Worm (Caenorhabditis elegans) whole organism, young adult: ENCODE data around the gene W08G11.5.

Experiments
- B0035.1 ChIP-seq: sonication (generic microtip); optimal IDR thresholded peaks from 2 replicates; lab custom pipeline; 2016; ENCODE audit warnings: missing genetic modification characterization, mild to moderate bottlenecking, missing compliant biosample characterization, missing genotype, missing genetic modification reagents
- B0336.3 ChIP-seq: fragments of 200-800 bp; sonication (Bioruptor generic); IDR thresholded peaks from 2 replicates; pipeline ENCODE4 v1.3.6; 2022; ENCODE audit warnings: missing genetic modification characterization, missing compliant biosample characterization
- F33H1.4 ChIP-seq: fragments of 200-800 bp; sonication (Bioruptor generic); IDR thresholded peaks from 2 replicates; pipeline ENCODE4 v1.3.6; 2022; ENCODE audit warnings: missing genetic modification reagents, missing genetic modification characterization, missing compliant biosample characterization
- F37B4.10 ChIP-seq: fragments of 200-800 bp; sonication (Bioruptor generic); IDR thresholded peaks from 2 replicates; pipeline ENCODE4 v1.3.6; 2022; ENCODE audit warnings: missing genetic modification characterization, missing compliant biosample characterization
- F57A8.1 ChIP-seq: fragments of 200-800 bp; sonication (Bioruptor generic); optimal IDR thresholded peaks from 2 replicates; lab custom pipeline; 2018; ENCODE audit warnings: mild to moderate bottlenecking, missing genetic modification characterization, moderate library complexity, missing compliant biosample characterization
- F57C9.4 ChIP-seq: sonication (generic microtip); optimal IDR thresholded peaks from 2 replicates; lab custom pipeline; 2017; ENCODE audit warnings: mild to moderate bottlenecking, missing genetic modification characterization, missing compliant biosample characterization
- T07F8.4 ChIP-seq: sonication (generic microtip); optimal IDR thresholded peaks from 2 replicates; lab custom pipeline; 2016; ENCODE audit warnings: mild to moderate bottlenecking, missing genetic modification characterization, moderate library complexity, missing compliant biosample characterization
- Y53F4B.3 ChIP-seq: fragments of 200-800 bp; sonication (Bioruptor generic); IDR thresholded peaks from 2 replicates; pipeline ENCODE4 v1.3.6; 2022; ENCODE audit warnings: missing genetic modification reagents, missing genetic modification characterization, missing compliant biosample characterization
- Y56A3A.18 ChIP-seq: fragments of 200-800 bp; sonication (Bioruptor generic); IDR thresholded peaks from 2 replicates; pipeline ENCODE4 v1.3.6; 2022; ENCODE audit warnings: missing genetic modification reagents, missing genetic modification characterization, missing compliant biosample characterization
- Y67H2A.10 ChIP-seq: fragments of 200-800 bp; sonication (Bioruptor generic); conservative IDR thresholded peaks from 2 replicates; pipeline ENCODE4 v1.3.6; 2022; ENCODE audit warnings: missing genetic modification reagents, missing genetic modification characterization, missing compliant biosample characterization
- Y79H2A.3 ChIP-seq: fragments of 200-800 bp; sonication (Bioruptor generic); conservative IDR thresholded peaks from 2 replicates; pipeline ENCODE4 v1.3.6; 2022; ENCODE audit warnings: missing genetic modification reagents, missing genetic modification characterization, missing compliant biosample characterization
- Y95B8A.8 ChIP-seq: fragments of 200-800 bp; sonication (Bioruptor generic); IDR thresholded peaks from 2 replicates; pipeline ENCODE4 v1.3.6; 2022; ENCODE audit warnings: missing genetic modification reagents, missing genetic modification characterization, missing compliant biosample characterization
- akir-1 ChIP-seq: fragments of 200-800 bp; sonication (Bioruptor generic); optimal IDR thresholded peaks from 2 replicates; lab custom pipeline; 2018; ENCODE audit warnings: mild to moderate bottlenecking, missing genetic modification characterization, moderate library complexity, missing compliant biosample characterization
- aptf-2 ChIP-seq: fragments of 200-800 bp; sonication (Bioruptor generic); conservative IDR thresholded peaks from 2 replicates; pipeline ENCODE4 v1.3.6; 2022; ENCODE audit warnings: missing genetic modification reagents, missing genetic modification characterization, missing compliant biosample characterization
- athp-1 ChIP-seq: sonication (generic microtip); optimal IDR thresholded peaks from 2 replicates; lab custom pipeline; 2017; ENCODE audit warnings: mild to moderate bottlenecking, missing genetic modification characterization, missing compliant biosample characterization
- attf-6 ChIP-seq: fragments of 200-800 bp; sonication (Bioruptor generic); IDR thresholded peaks from 2 replicates; pipeline ENCODE4 v1.3.6; 2022; ENCODE audit warnings: missing genetic modification reagents, missing genetic modification characterization, missing compliant biosample characterization
- bed-1 ChIP-seq: fragments of 200-800 bp; sonication (Bioruptor generic); IDR thresholded peaks from 2 replicates; pipeline ENCODE4 v1.3.6; 2022; ENCODE audit warnings: missing genetic modification reagents, missing genetic modification characterization, missing compliant biosample characterization
- cebp-1 ChIP-seq, 2 experiments: fragments of 200-800 bp in 1 of 2; sonication (Bioruptor generic) in 1 of 2; sonication (generic microtip) in 1 of 2; IDR thresholded peaks in 1 of 2; optimal IDR thresholded peaks in 1 of 2; 2 replicates each; pipeline versions ENCODE4 v1.3.6 to Lab custom; 2017 to 2022; ENCODE audit warnings: missing compliant biosample characterization in 2 of 2, missing genetic modification characterization in 2 of 2, mild to moderate bottlenecking in 1 of 2, missing genetic modification reagents in 1 of 2, moderate library complexity in 1 of 2
- ceh-40 ChIP-seq: fragments of 200-800 bp; sonication (Bioruptor generic); IDR thresholded peaks from 2 replicates; pipeline ENCODE4 v1.3.6; 2022; ENCODE audit warnings: missing genetic modification characterization, missing compliant biosample characterization
- ceh-58 ChIP-seq: fragments of 200-800 bp; sonication (Bioruptor generic); IDR thresholded peaks from 2 replicates; pipeline ENCODE4 v1.3.6; 2022; ENCODE audit warnings: missing genetic modification characterization, missing compliant biosample characterization
- egl-44 ChIP-seq: fragments of 200-800 bp; sonication (Bioruptor generic); IDR thresholded peaks from 2 replicates; pipeline ENCODE4 v1.3.6; 2022; ENCODE audit warnings: missing genetic modification reagents, missing genetic modification characterization, missing compliant biosample characterization
- egrh-3 ChIP-seq: fragments of 200-800 bp; sonication (Bioruptor generic); IDR thresholded peaks from 2 replicates; pipeline ENCODE4 v1.3.6; 2022; ENCODE audit warnings: missing genetic modification reagents, missing genetic modification characterization, missing compliant biosample characterization
- ekl-4 ChIP-seq: fragments of 200-800 bp; sonication (Bioruptor generic); IDR thresholded peaks from 2 replicates; pipeline ENCODE4 v1.3.6; 2022; ENCODE audit warnings: missing genetic modification reagents, missing genetic modification characterization, missing compliant biosample characterization
- ets-4 ChIP-seq: fragments of 200-800 bp; sonication (Bioruptor generic); optimal IDR thresholded peaks from 2 replicates; lab custom pipeline; 2018; ENCODE audit warnings: mild to moderate bottlenecking, missing genetic modification characterization, missing compliant biosample characterization
- him-1 ChIP-seq: sonication (generic microtip); optimal IDR thresholded peaks from 2 replicates; lab custom pipeline; 2016; ENCODE audit warnings: missing genotype, missing genetic modification reagents, missing genetic modification characterization, missing compliant biosample characterization
- hlh-12 ChIP-seq: sonication (generic microtip); optimal IDR thresholded peaks from 2 replicates; lab custom pipeline; 2016; ENCODE audit warnings: missing genetic modification characterization, missing compliant biosample characterization
- hsf-1 ChIP-seq: fragments of 200-800 bp; sonication (Bioruptor generic); IDR thresholded peaks from 2 replicates; pipeline ENCODE4 v1.3.6; 2022; ENCODE audit warnings: missing genetic modification reagents, missing genetic modification characterization, missing compliant biosample characterization
- lin-54 ChIP-seq: fragments of 200-800 bp; sonication (Bioruptor generic); optimal IDR thresholded peaks from 2 replicates; lab custom pipeline; 2018; ENCODE audit warnings: mild to moderate bottlenecking, missing genetic modification characterization, missing compliant biosample characterization
- lsy-27 ChIP-seq: sonication (generic microtip); optimal IDR thresholded peaks from 2 replicates; lab custom pipeline; 2017; ENCODE audit warnings: missing genetic modification characterization, mild to moderate bottlenecking, missing compliant biosample characterization, antibody characterized with exemption, missing genotype, borderline replicate concordance; ENCODE audit not compliant: insufficient read depth
- madf-10 ChIP-seq: sonication (generic microtip); optimal IDR thresholded peaks from 2 replicates; lab custom pipeline; 2016; ENCODE audit warnings: mild to moderate bottlenecking, missing genetic modification characterization, missing compliant biosample characterization
- mxl-1 ChIP-seq: sonication (generic microtip); optimal IDR thresholded peaks from 2 replicates; lab custom pipeline; 2016; ENCODE audit warnings: missing genetic modification characterization, missing compliant biosample characterization
- nfyb-1 ChIP-seq: fragments of 200-800 bp; sonication (Bioruptor generic); IDR thresholded peaks from 2 replicates; pipeline ENCODE4 v1.3.6; 2022; ENCODE audit warnings: missing genetic modification reagents, missing genetic modification characterization, missing compliant biosample characterization
- nhr-80 ChIP-seq: sonication (generic microtip); optimal IDR thresholded peaks from 2 replicates; lab custom pipeline; 2016; ENCODE audit warnings: missing genetic modification characterization, missing compliant biosample characterization
- pha-4 ChIP-seq: fragments of 150-350 bp; sonication (generic microtip); optimal IDR thresholded peaks from 2 replicates; lab custom pipeline; 2014; ENCODE audit warnings: missing biosample characterization, missing genetic modification reagents, missing genetic modification characterization
- rec-8 ChIP-seq, 2 experiments: sonication (generic microtip); optimal IDR thresholded peaks; 2 replicates each; lab custom pipeline; 2016; ENCODE audit warnings: mild to moderate bottlenecking in 2 of 2, missing genetic modification characterization in 2 of 2, missing genetic modification reagents in 2 of 2, missing genotype in 2 of 2, missing biosample characterization in 1 of 2, missing compliant biosample characterization in 1 of 2, moderate library complexity in 1 of 2
- repo-1 ChIP-seq: sonication (generic microtip); optimal IDR thresholded peaks from 2 replicates; lab custom pipeline; 2017; ENCODE audit warnings: mild to moderate bottlenecking, missing genetic modification characterization, missing compliant biosample characterization
- rpc-1 ChIP-seq, 2 experiments: fragments of 150-350 bp in 1 of 2; sonication (generic microtip) in 1 of 2; optimal IDR thresholded peaks; 2 replicates each; lab custom pipeline; 2014 to 2018; ENCODE audit warnings: missing biosample characterization in 1 of 2, missing genetic modification characterization in 1 of 2, missing genetic modification reagents in 1 of 2, missing genotype in 1 of 2
- sea-2 ChIP-seq: fragments of 200-800 bp; sonication (Bioruptor generic); IDR thresholded peaks from 2 replicates; pipeline ENCODE4 v1.3.6; 2022; ENCODE audit warnings: missing genetic modification characterization, missing compliant biosample characterization
- snpc-1.3 ChIP-seq: sonication (generic microtip); optimal IDR thresholded peaks from 2 replicates; lab custom pipeline; 2017; ENCODE audit warnings: missing genetic modification characterization, mild to moderate bottlenecking, missing compliant biosample characterization, antibody characterized with exemption, moderate library complexity, missing genotype, missing genetic modification reagents; ENCODE audit not compliant: insufficient read depth
- snpc-3.4 ChIP-seq: sonication (generic microtip); optimal IDR thresholded peaks from 2 replicates; lab custom pipeline; 2017; ENCODE audit warnings: missing genetic modification characterization, mild to moderate bottlenecking, missing compliant biosample characterization, antibody characterized with exemption, moderate library complexity, missing genotype, missing genetic modification reagents
- snpc-4 ChIP-seq, 5 experiments: fragments of 150-350 bp in 1 of 5; sonication (generic microtip) in 4 of 5; optimal IDR thresholded peaks; 2 replicates each; lab custom pipeline; 2014 to 2018; ENCODE audit warnings: missing genetic modification characterization in 5 of 5, missing biosample characterization in 3 of 5, antibody characterized with exemption in 2 of 5, mild to moderate bottlenecking in 2 of 5, missing compliant biosample characterization in 2 of 5, missing genotype in 2 of 5, moderate library complexity in 2 of 5, missing genetic modification reagents in 1 of 5
- somi-1 ChIP-seq: fragments of 200-800 bp; sonication (Bioruptor generic); optimal IDR thresholded peaks from 2 replicates; lab custom pipeline; 2018; ENCODE audit warnings: mild to moderate bottlenecking, missing genetic modification characterization, missing compliant biosample characterization
- unc-130 ChIP-seq: sonication (generic microtip); optimal IDR thresholded peaks from 2 replicates; lab custom pipeline; 2016; ENCODE audit warnings: missing genetic modification reagents, missing genetic modification characterization, missing compliant biosample characterization
- ztf-18 ChIP-seq: sonication (generic microtip); optimal IDR thresholded peaks from 2 replicates; lab custom pipeline; 2016; ENCODE audit warnings: missing genotype, mild to moderate bottlenecking, missing genetic modification characterization, missing compliant biosample characterization
- ztf-26 ChIP-seq: sonication (generic microtip); optimal IDR thresholded peaks from 2 replicates; lab custom pipeline; 2017; ENCODE audit warnings: missing genetic modification characterization, missing compliant biosample characterization
- ztf-28 ChIP-seq: fragments of 200-800 bp; sonication (Bioruptor generic); IDR thresholded peaks from 2 replicates; pipeline ENCODE4 v1.3.6; 2022; ENCODE audit warnings: missing genetic modification reagents, missing genetic modification characterization, missing compliant biosample characterization
- ztf-6 ChIP-seq: fragments of 200-800 bp; sonication (Bioruptor generic); IDR thresholded peaks from 2 replicates; pipeline ENCODE4 v1.3.6; 2022; ENCODE audit warnings: missing genetic modification reagents, missing genetic modification characterization, missing compliant biosample characterization

The W08G11.5 gene

DNA sequence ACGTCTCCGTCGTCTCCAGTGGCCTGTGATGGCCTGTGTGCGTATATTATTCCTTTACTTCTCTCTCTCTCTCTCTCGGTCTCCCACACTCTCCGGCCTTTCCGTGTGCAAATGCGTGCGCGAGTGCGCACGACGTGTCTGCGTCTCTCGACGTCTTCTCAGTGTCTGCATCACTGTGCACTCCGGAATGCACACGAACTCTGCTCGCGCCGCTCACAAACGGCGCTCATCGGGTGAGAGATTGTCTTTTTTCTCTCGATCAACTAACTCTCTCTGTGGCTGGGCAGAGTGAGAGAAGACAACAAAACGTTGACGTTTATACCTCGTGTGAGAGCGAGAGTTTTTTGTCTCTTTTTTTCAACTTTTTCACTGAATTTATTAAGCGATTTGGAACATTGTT, 9.6 kb upstream of the W08G11.5 start (continued):
- TF ChIP-seq ztf-18 (tag; lab: Kevin White, UChicago): peak; percentile 47
- TF ChIP-seq him-1 (tag; lab: Kevin White, UChicago): no peak
- TF ChIP-seq nhr-80 (tag; lab: Kevin White, UChicago): peak; percentile 82
- peak; percentile 92 for TF ChIP-seq nfyb-1 (GFP tag; lab: Robert Waterston, UW)
- TF ChIP-seq aptf-2 (GFP tag; lab: Robert Waterston, UW): no peak
- TF ChIP-seq ztf-28 (GFP tag; lab: Robert Waterston, UW): no peak
- TF ChIP-seq Y79H2A.3 (GFP tag; lab: Robert Waterston, UW): no peak
- peak; percentile 91 for TF ChIP-seq somi-1 (GFP tag; lab: Kevin White, UChicago)
- no peak for TF ChIP-seq snpc-4 (GFP tag; optimal IDR thresholded peaks at IDR 0.05; lab: Kevin White, UChicago)
- peak; percentile 42 to 82 (median 68) for TF ChIP-seq snpc-4 (tag; optimal IDR thresholded peaks at IDR 0.05; lab: Kevin White, UChicago)
- TF ChIP-seq snpc-3.4: no peak
- TF ChIP-seq attf-6: peak; percentile 73
- peak; percentile 87; the same call in 1 of the 2 replicates for TF ChIP-seq egl-44 (GFP tag; lab: Robert Waterston, UW)
- TF ChIP-seq rpc-1 (optimal IDR thresholded peaks at IDR 0.05; lab: Kevin White, UChicago): no peak
- no peak for TF ChIP-seq rpc-1 (tag; optimal IDR thresholded peaks at IDR 0.05; lab: Kevin White, UChicago)
- no peak for TF ChIP-seq Y67H2A.10 (GFP tag; lab: Robert Waterston, UW)
- no peak; the same call in 1 of the 2 replicates for TF ChIP-seq F33H1.4
- TF ChIP-seq pha-4 (tag; lab: Kevin White, UChicago): no peak
- TF ChIP-seq sea-2 (GFP tag; lab: Robert Waterston, UW): no peak
- peak; percentile 67 for TF ChIP-seq repo-1 (tag; lab: Kevin White, UChicago)
- no peak for TF ChIP-seq ceh-40 (GFP tag; lab: Robert Waterston, UW)
- peak; percentile 79; the same call in 1 of the 2 replicates for TF ChIP-seq ekl-4
- TF ChIP-seq ztf-6 (GFP tag; lab: Robert Waterston, UW): 0 out of 2 replicates have a peak, but pooled peaks have one; percentile 12
- peak; percentile 81 for TF ChIP-seq ztf-26
- TF ChIP-seq athp-1: peak; percentile 83
- no peak for TF ChIP-seq hsf-1
- peak; percentile 28 for TF ChIP-seq B0035.1 (tag; lab: Kevin White, UChicago)
- TF ChIP-seq F57C9.4 (tag; lab: Kevin White, UChicago): no peak
- no peak for TF ChIP-seq Y53F4B.3 (GFP tag; lab: Robert Waterston, UW)
- no peak for TF ChIP-seq akir-1 (GFP tag; lab: Kevin White, UChicago)
- no peak for TF ChIP-seq rec-8 (tag; optimal IDR thresholded peaks at IDR 0.05; lab: Kevin White, UChicago)
- no peak for TF ChIP-seq unc-130 (GFP tag; lab: Kevin White, UChicago)
- no peak for TF ChIP-seq F57A8.1 (GFP tag; lab: Kevin White, UChicago)
- no peak for TF ChIP-seq bed-1 (GFP tag; lab: Robert Waterston, UW)
- TF ChIP-seq Y95B8A.8 (GFP tag; lab: Robert Waterston, UW): peak; percentile 78; the same call in 1 of the 2 replicates
- TF ChIP-seq egrh-3 (GFP tag; lab: Robert Waterston, UW): peak; percentile 75
- TF ChIP-seq T07F8.4: no peak
- peak; percentile 95 for TF ChIP-seq B0336.3
- no peak for TF ChIP-seq mxl-1 (tag; lab: Kevin White, UChicago)
- TF ChIP-seq lin-54 (GFP tag; lab: Kevin White, UChicago): peak; percentile 72
- TF ChIP-seq cebp-1 (GFP tag; IDR thresholded peaks at IDR 0.05; lab: Robert Waterston, UW): no peak
- TF ChIP-seq cebp-1 (tag; optimal IDR thresholded peaks at IDR 0.05; lab: Kevin White, UChicago): peak; percentile 89
- no peak for TF ChIP-seq hlh-12 (tag; lab: Kevin White, UChicago)
- peak; percentile 86 for TF ChIP-seq Y56A3A.18 (GFP tag; lab: Robert Waterston, UW)
- no peak for TF ChIP-seq F37B4.10
- peak; percentile 81 for TF ChIP-seq madf-10 (tag; lab: Kevin White, UChicago)
- no peak for TF ChIP-seq ceh-58 (GFP tag; lab: Robert Waterston, UW)
- no peak for TF ChIP-seq lsy-27 (tag; lab: Kevin White, UChicago)
- no peak for TF ChIP-seq snpc-1.3 (tag; lab: Kevin White, UChicago)
- peak; percentile 72 for TF ChIP-seq ets-4 (GFP tag; lab: Kevin White, UChicago)
